Fruit fly (Drosophila melanogaster) whole organism, prepupa: Measurements from ENCODE around the gene XNP.

Experiments
- Blimp-1 ChIP-seq: fragments of 200-800 bp; sonication (Bioruptor generic); optimal IDR thresholded peaks from 3 replicates; lab custom pipeline; 2017; ENCODE audit warnings: missing biosample characterization, missing genetic modification characterization, mild to moderate bottlenecking, moderate library complexity, missing genetic modification reagents
- CG10631 ChIP-seq: fragments of 200-800 bp; sonication (Bioruptor generic); optimal IDR thresholded peaks from 2 replicates; lab custom pipeline; 2016; ENCODE audit warnings: missing biosample characterization, missing genetic modification characterization
- CG10669 ChIP-seq: fragments of 200-800 bp; sonication (Bioruptor generic); optimal IDR thresholded peaks from 3 replicates; lab custom pipeline; 2018; ENCODE audit warnings: missing biosample characterization, mild to moderate bottlenecking, missing genetic modification characterization, moderate library complexity
- CG11294 ChIP-seq: fragments of 200-800 bp; sonication (Bioruptor generic); IDR thresholded peaks from 2 replicates; pipeline ENCODE4 v1.3.6; 2022; ENCODE audit warnings: missing biosample characterization, missing genetic modification characterization
- CG11762 ChIP-seq: fragments of 200-800 bp; sonication (Bioruptor generic); optimal IDR thresholded peaks from 3 replicates; lab custom pipeline; 2016; ENCODE audit warnings: missing biosample characterization, missing genetic modification characterization; ENCODE audit not compliant: insufficient read depth
- CG11902 ChIP-seq: fragments of 200-800 bp; sonication (Bioruptor generic); optimal IDR thresholded peaks from 3 replicates; lab custom pipeline; 2016; ENCODE audit warnings: missing biosample characterization, missing genetic modification characterization
- CG15336 ChIP-seq: fragments of 200-800 bp; sonication (Bioruptor generic); IDR thresholded peaks from 2 replicates; pipeline ENCODE4 v1.3.6; 2022; ENCODE audit warnings: missing biosample characterization, missing genetic modification characterization
- CG16779 ChIP-seq: fragments of 200-800 bp; sonication (Bioruptor generic); optimal IDR thresholded peaks from 3 replicates; lab custom pipeline; 2017; ENCODE audit warnings: missing biosample characterization, mild to moderate bottlenecking, missing genetic modification characterization
- CG3032 ChIP-seq: fragments of 200-800 bp; optimal IDR thresholded peaks from 2 replicates; lab custom pipeline; 2019; ENCODE audit warnings: missing biosample characterization, mild to moderate bottlenecking, missing genetic modification characterization, moderate library complexity
- CG32006 ChIP-seq: fragments of 200-800 bp; sonication (Bioruptor generic); optimal IDR thresholded peaks from 3 replicates; lab custom pipeline; 2017; ENCODE audit warnings: missing biosample characterization, mild to moderate bottlenecking, missing genetic modification characterization
- CG34406 ChIP-seq: fragments of 200-800 bp; sonication (Bioruptor generic); optimal IDR thresholded peaks from 3 replicates; lab custom pipeline; 2016; ENCODE audit warnings: missing biosample characterization, missing genetic modification characterization
- CG3919 ChIP-seq: fragments of 200-800 bp; sonication (Bioruptor generic); optimal IDR thresholded peaks from 3 replicates; lab custom pipeline; 2016; ENCODE audit warnings: missing biosample characterization, missing genetic modification characterization
- CG4318 ChIP-seq: fragments of 200-800 bp; sonication (Bioruptor generic); optimal IDR thresholded peaks from 3 replicates; lab custom pipeline; 2017; ENCODE audit warnings: missing biosample characterization, mild to moderate bottlenecking, missing genetic modification characterization
- CG6163 ChIP-seq: fragments of 200-800 bp; sonication (Bioruptor generic); IDR thresholded peaks from 3 replicates; pipeline ENCODE4 v1.3.6; 2022; ENCODE audit warnings: missing biosample characterization, missing genetic modification characterization
- CG6276 ChIP-seq: fragments of 200-800 bp; sonication (Bioruptor generic); optimal IDR thresholded peaks from 2 replicates; lab custom pipeline; 2017; ENCODE audit warnings: missing biosample characterization, mild to moderate bottlenecking, missing genetic modification characterization
- CG6792 ChIP-seq: fragments of 200-800 bp; sonication (Bioruptor generic); optimal IDR thresholded peaks from 3 replicates; lab custom pipeline; 2016; ENCODE audit warnings: missing biosample characterization, missing genetic modification characterization
- CG6808 ChIP-seq: fragments of 200-800 bp; sonication (Bioruptor generic); optimal IDR thresholded peaks from 3 replicates; lab custom pipeline; 2017; ENCODE audit warnings: missing biosample characterization, missing genetic modification characterization, mild to moderate bottlenecking, moderate library complexity, missing genetic modification reagents
- CG6854 ChIP-seq: fragments of 200-800 bp; sonication (Bioruptor generic); optimal IDR thresholded peaks from 2 replicates; lab custom pipeline; 2017; ENCODE audit warnings: missing biosample characterization, mild to moderate bottlenecking, missing genetic modification characterization
- CG7368 ChIP-seq: fragments of 200-800 bp; sonication (Bioruptor generic); optimal IDR thresholded peaks from 3 replicates; lab custom pipeline; 2016; ENCODE audit warnings: missing biosample characterization, missing genetic modification characterization
- CG8319 ChIP-seq: fragments of 200-800 bp; sonication (Bioruptor generic); optimal IDR thresholded peaks from 3 replicates; lab custom pipeline; 2016; ENCODE audit warnings: missing biosample characterization, missing genetic modification characterization
- CG8632 ChIP-seq: fragments of 200-800 bp; sonication (Bioruptor generic); optimal IDR thresholded peaks from 3 replicates; lab custom pipeline; 2016; ENCODE audit warnings: missing biosample characterization, missing genetic modification characterization
- CG9139 ChIP-seq: fragments of 200-800 bp; sonication (Bioruptor generic); optimal IDR thresholded peaks from 3 replicates; lab custom pipeline; 2017; ENCODE audit warnings: missing biosample characterization, mild to moderate bottlenecking, missing genetic modification characterization
- Eip75B ChIP-seq: fragments of 200-800 bp; sonication (Bioruptor generic); optimal IDR thresholded peaks from 3 replicates; lab custom pipeline; 2016; ENCODE audit warnings: missing biosample characterization, missing genetic modification characterization
- Eip93F ChIP-seq: fragments of 200-800 bp; sonication (Bioruptor generic); optimal IDR thresholded peaks from 2 replicates; lab custom pipeline; 2016; ENCODE audit warnings: missing biosample characterization, mild to moderate bottlenecking, missing genetic modification characterization
- Ets21C ChIP-seq: fragments of 200-800 bp; sonication (Bioruptor generic); optimal IDR thresholded peaks from 3 replicates; lab custom pipeline; 2016; ENCODE audit warnings: missing biosample characterization, missing genetic modification characterization
- Ets96B ChIP-seq: fragments of 200-800 bp; optimal IDR thresholded peaks from 2 replicates; lab custom pipeline; 2019; ENCODE audit warnings: missing biosample characterization, mild to moderate bottlenecking, missing genetic modification characterization, moderate library complexity
- Gug ChIP-seq: fragments of 200-800 bp; sonication (Bioruptor generic); IDR thresholded peaks from 2 replicates; pipeline ENCODE4 v1.3.6; 2022; ENCODE audit warnings: missing biosample characterization, missing genetic modification characterization
- Hr4 ChIP-seq: fragments of 200-800 bp; sonication (Bioruptor generic); optimal IDR thresholded peaks from 3 replicates; lab custom pipeline; 2016; ENCODE audit warnings: missing biosample characterization, missing genetic modification characterization
- Lpt ChIP-seq: fragments of 200-800 bp; sonication (Bioruptor generic); optimal IDR thresholded peaks from 3 replicates; lab custom pipeline; 2016; ENCODE audit warnings: missing biosample characterization, missing genetic modification characterization
- Met ChIP-seq: fragments of 200-800 bp; sonication (Bioruptor generic); optimal IDR thresholded peaks from 3 replicates; lab custom pipeline; 2016; ENCODE audit warnings: missing biosample characterization, missing genetic modification characterization
- OdsH ChIP-seq: fragments of 200-800 bp; sonication (Bioruptor generic); optimal IDR thresholded peaks from 3 replicates; lab custom pipeline; 2016; ENCODE audit warnings: missing biosample characterization, missing genetic modification characterization
- Smox ChIP-seq: fragments of 200-800 bp; sonication (Bioruptor generic); optimal IDR thresholded peaks from 3 replicates; lab custom pipeline; 2016; ENCODE audit warnings: missing biosample characterization, missing genetic modification characterization
- Sox102F ChIP-seq: fragments of 200-800 bp; sonication (Bioruptor generic); optimal IDR thresholded peaks from 2 replicates; lab custom pipeline; 2016; ENCODE audit warnings: missing biosample characterization, mild to moderate bottlenecking, missing genetic modification characterization
- achi ChIP-seq: fragments of 200-800 bp; sonication (Bioruptor generic); optimal IDR thresholded peaks from 3 replicates; lab custom pipeline; 2016; ENCODE audit warnings: missing biosample characterization, missing genetic modification characterization
- acj6 ChIP-seq: fragments of 200-800 bp; sonication (Bioruptor generic); optimal IDR thresholded peaks from 3 replicates; lab custom pipeline; 2016; ENCODE audit warnings: missing biosample characterization, missing genetic modification characterization
- cyc ChIP-seq: fragments of 200-800 bp; sonication (Bioruptor generic); optimal IDR thresholded peaks from 3 replicates; lab custom pipeline; 2016; ENCODE audit warnings: missing biosample characterization, missing genetic modification characterization
- dac ChIP-seq: fragments of 200-800 bp; sonication (Bioruptor generic); optimal IDR thresholded peaks from 2 replicates; lab custom pipeline; 2017; ENCODE audit warnings: missing biosample characterization, mild to moderate bottlenecking, missing genetic modification characterization
- dsx ChIP-seq: fragments of 200-800 bp; optimal IDR thresholded peaks from 3 replicates; lab custom pipeline; 2019; ENCODE audit warnings: missing biosample characterization, mild to moderate bottlenecking, missing genetic modification characterization, moderate library complexity; ENCODE audit not compliant: poor library complexity, severe bottlenecking
- eg ChIP-seq: fragments of 200-800 bp; sonication (Bioruptor generic); IDR thresholded peaks from 3 replicates; pipeline ENCODE4 v1.3.6; 2022; ENCODE audit warnings: missing biosample characterization, missing genetic modification characterization
- esn ChIP-seq: fragments of 200-800 bp; sonication (Bioruptor generic); optimal IDR thresholded peaks from 2 replicates; lab custom pipeline; 2016; ENCODE audit warnings: missing biosample characterization, mild to moderate bottlenecking, missing genetic modification characterization, moderate library complexity
- fd59A ChIP-seq: fragments of 200-800 bp; sonication (Bioruptor generic); optimal IDR thresholded peaks from 2 replicates; lab custom pipeline; 2017; ENCODE audit warnings: missing biosample characterization, mild to moderate bottlenecking, missing genetic modification characterization, missing genetic modification reagents
- fd85E ChIP-seq: fragments of 200-800 bp; sonication (Bioruptor generic); optimal IDR thresholded peaks from 3 replicates; lab custom pipeline; 2016; ENCODE audit warnings: missing biosample characterization, missing genetic modification characterization
- fkh ChIP-seq: fragments of 200-800 bp; sonication (Bioruptor generic); optimal IDR thresholded peaks from 3 replicates; lab custom pipeline; 2017; ENCODE audit warnings: missing biosample characterization, mild to moderate bottlenecking, missing genetic modification characterization, moderate library complexity
- lz ChIP-seq: fragments of 200-800 bp; sonication (Bioruptor generic); optimal IDR thresholded peaks from 3 replicates; lab custom pipeline; 2016; ENCODE audit warnings: missing biosample characterization, missing genetic modification characterization
- net ChIP-seq: fragments of 200-800 bp; sonication (Bioruptor generic); optimal IDR thresholded peaks from 3 replicates; lab custom pipeline; 2016; ENCODE audit warnings: missing biosample characterization, missing genetic modification characterization
- pdm3 ChIP-seq: fragments of 200-800 bp; sonication (Bioruptor generic); optimal IDR thresholded peaks from 3 replicates; lab custom pipeline; 2016; ENCODE audit warnings: missing biosample characterization, missing genetic modification characterization
- salr ChIP-seq, 2 experiments: fragments of 200-800 bp; sonication (Bioruptor generic); optimal IDR thresholded peaks; 3 replicates each; lab custom pipeline; 2016 to 2018; ENCODE audit warnings: missing biosample characterization in 2 of 2, missing genetic modification characterization in 2 of 2, mild to moderate bottlenecking in 1 of 2
- ss ChIP-seq, 2 experiments: fragments of 200-800 bp; sonication (Bioruptor generic); optimal IDR thresholded peaks; 2 replicates in 1 of 2; 3 replicates in 1 of 2; lab custom pipeline; 2017 to 2018; ENCODE audit warnings: mild to moderate bottlenecking in 2 of 2, missing biosample characterization in 2 of 2, missing genetic modification characterization in 2 of 2, moderate library complexity in 1 of 2
- svp ChIP-seq: fragments of 200-800 bp; sonication (Bioruptor generic); peaks from one replicate; lab custom pipeline; 2016; ENCODE audit warnings: missing biosample characterization, missing genetic modification characterization
- topi ChIP-seq: fragments of 200-800 bp; sonication (Bioruptor generic); optimal IDR thresholded peaks from 3 replicates; lab custom pipeline; 2016; ENCODE audit warnings: missing biosample characterization, missing genetic modification characterization
- vri ChIP-seq: fragments of 200-800 bp; sonication (Bioruptor generic); optimal IDR thresholded peaks from 3 replicates; lab custom pipeline; 2016; ENCODE audit warnings: missing biosample characterization, mild to moderate bottlenecking, missing genetic modification characterization

Gene XNP

dm6 chr3R:25482463-25483173 lies at the start of gene XNP, which contains the start of the genes CG42488 and CG5116:
XNP (minus strand) TSS chr3R:25482834.
CG42488 (plus strand) TSS chr3R:25483098.
CG5116 (plus strand) TSS chr3R:25483098.
- TF ChIP-seq net (GFP tag; lab: Kevin White, UChicago) (peak; percentile 75), CG7368 (no peak), CG10631 (GFP tag; lab: Kevin White, UChicago) (no peak), CG8632 (peak; percentile 17), CG34406 (GFP tag; lab: Kevin White, UChicago) (peak; percentile 26), achi (GFP tag; lab: Kevin White, UChicago) (no peak), Eip93F (GFP tag; lab: Kevin White, UChicago) (no peak), CG16779 (peak; percentile 87), CG3919 (no peak), Ets21C (no peak), OdsH (no peak), CG11902 (GFP tag; lab: Kevin White, UChicago) (no peak), CG6792 (GFP tag; lab: Kevin White, UChicago) (no peak), fkh (GFP tag; lab: Kevin White, UChicago) (no peak), ss (GFP tag; optimal IDR thresholded peaks at IDR 0.05; lab: Kevin White, UChicago) (peak; percentile 90), salr (GFP tag; optimal IDR thresholded peaks at IDR 0.05; lab: Kevin White, UChicago) (peak in 1 of 2 experiments; percentile 73), cyc (peak; percentile 32), dac (peak; percentile 68), Gug (no peak), CG6854 (GFP tag; lab: Kevin White, UChicago) (peak; percentile 42), Sox102F (no peak), fd85E (GFP tag; lab: Kevin White, UChicago) (no peak), lz (GFP tag; lab: Kevin White, UChicago) (peak; percentile 62), vri (GFP tag; lab: Kevin White, UChicago) (no peak), pdm3 (GFP tag; lab: Kevin White, UChicago) (no peak), CG11294 (no peak; the same call in 1 of the 2 replicates), CG9139 (GFP tag; lab: Kevin White, UChicago) (peak; percentile 83), Smox (GFP tag; lab: Kevin White, UChicago) (no peak), svp (GFP tag; lab: Kevin White, UChicago) (no peak), CG6163 (GFP tag; lab: Robert Waterston, UW) (peak; percentile 98), CG3032 (peak; percentile 64), Hr4 (GFP tag; lab: Kevin White, UChicago) (no peak), topi (no peak), Eip75B (GFP tag; lab: Kevin White, UChicago) (no peak), Blimp-1 (GFP tag; lab: Kevin White, UChicago) (no peak), CG11762 (GFP tag; lab: Kevin White, UChicago) (no peak), dsx (GFP tag; lab: Kevin White, UChicago) (peak; percentile 69), CG10669 (peak; percentile 56), Ets96B (tag; lab: Kevin White, UChicago) (peak; percentile 72), Met (GFP tag; lab: Kevin White, UChicago) (no peak), esn (GFP tag; lab: Kevin White, UChicago) (peak; percentile 64), CG6276 (GFP tag; lab: Kevin White, UChicago) (peak; percentile 91), CG32006 (GFP tag; lab: Kevin White, UChicago) (peak; percentile 73), CG4318 (GFP tag; lab: Kevin White, UChicago) (no peak), CG6808 (GFP tag; lab: Kevin White, UChicago) (peak; percentile 84), fd59A (peak; percentile 44), Lpt (GFP tag; lab: Kevin White, UChicago) (peak; percentile 79), CG8319 (GFP tag; lab: Kevin White, UChicago) (no peak), acj6 (GFP tag; lab: Kevin White, UChicago) (no peak), CG15336 (GFP tag; lab: Robert Waterston, UW) (peak; percentile 69), eg (peak; percentile 85)
